Worm (Caenorhabditis elegans): ENCODE results near the gene H37A05.2.

The H37A05.2 gene

ce11 chrV:13665089-13665488, 31.0 kb upstream of the H37A05.2 start, which contains the start of gene rde-12:
TSS of gene rde-12 (plus strand) at chrV:13665389.
- TF ChIP-seq fos-1 (tag; optimal IDR thresholded peaks at IDR 0.05): peak; percentile 40
- no peak for TF ChIP-seq blmp-1 (tag; optimal IDR thresholded peaks at IDR 0.05; ENCODE audit: insufficient read depth)

DNA sequence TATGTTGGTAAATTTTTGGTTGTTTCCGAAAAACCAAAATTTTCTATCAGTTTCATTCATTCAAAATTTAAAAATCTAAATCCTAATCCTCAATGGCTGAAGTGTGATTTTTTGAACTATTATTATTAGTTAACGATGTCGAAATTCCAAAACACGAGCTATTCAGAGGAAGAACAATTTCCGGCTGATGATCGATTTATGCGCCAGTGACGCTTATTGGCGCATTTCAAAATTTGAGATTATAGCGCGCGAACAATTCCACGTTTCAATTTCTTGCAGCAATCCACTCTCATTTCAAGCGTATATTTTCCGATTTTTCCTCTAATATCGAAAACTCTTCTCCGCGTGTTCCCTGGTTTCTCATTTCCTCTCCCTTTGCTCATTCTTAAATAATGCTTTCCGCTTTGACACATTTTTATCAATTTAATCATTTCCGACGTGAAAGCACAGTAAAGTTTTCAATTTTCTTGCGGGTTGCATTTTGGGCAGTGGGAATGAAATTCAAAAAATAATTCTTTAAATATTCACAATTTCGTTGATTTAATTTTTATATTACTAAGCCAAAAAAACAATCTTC, 30.4 kb upstream of the H37A05.2 start:
- TF ChIP-seq Y55F3AM.14 (GFP tag; optimal IDR thresholded peaks at IDR 0.05) (no peak), gmeb-1 (tag; optimal IDR thresholded peaks at IDR 0.05) (peak; percentile 35), snpc-4 (tag; optimal IDR thresholded peaks at IDR 0.05) (no peak), nhr-25 (tag; optimal IDR thresholded peaks at IDR 0.05) (peak; percentile 7), unc-55 (GFP tag; optimal IDR thresholded peaks at IDR 0.05) (peak; percentile 62), sma-9 (GFP tag; optimal IDR thresholded peaks at IDR 0.05) (peak; percentile 1), sma-9 (tag; optimal IDR thresholded peaks at IDR 0.05) (no peak), fos-1 (tag; optimal IDR thresholded peaks at IDR 0.05) (peak; percentile 36), elt-3 (tag; optimal IDR thresholded peaks at IDR 0.05) (no peak), ama-1 (optimal IDR thresholded peaks at IDR 0.05) (peak; percentile 27), lsy-2 (tag; optimal IDR thresholded peaks at IDR 0.05) (peak in 1 of 2 experiments; percentile 48), dmd-4 (tag; optimal IDR thresholded peaks at IDR 0.05) (no peak), sem-4 (tag; optimal IDR thresholded peaks at IDR 0.05) (peak; percentile 10), C34F6.9 (tag; optimal IDR thresholded peaks at IDR 0.05) (peak; percentile 26), sma-3 (GFP tag; optimal IDR thresholded peaks at IDR 0.05) (peak; percentile 22), crh-2 (tag; optimal IDR thresholded peaks at IDR 0.05) (peak; percentile 22), nhr-129 (tag; optimal IDR thresholded peaks at IDR 0.05) (peak; percentile 10), unc-62 (GFP tag; optimal IDR thresholded peaks at IDR 0.05) (no peak)

- TF ChIP-seq crh-2 (tag; optimal IDR thresholded peaks at IDR 0.05) (peak; percentile 58), nhr-21 (tag; optimal IDR thresholded peaks at IDR 0.05) (no peak), mab-5 (tag; optimal IDR thresholded peaks at IDR 0.05) (no peak), Y55F3AM.14 (GFP tag; optimal IDR thresholded peaks at IDR 0.05) (no peak), zag-1 (tag; optimal IDR thresholded peaks at IDR 0.05) (no peak), elt-3 (tag; optimal IDR thresholded peaks at IDR 0.05) (no peak), lin-11 (tag; optimal IDR thresholded peaks at IDR 0.05) (no peak), nhr-237 (tag; optimal IDR thresholded peaks at IDR 0.05) (no peak), nhr-6 (tag; optimal IDR thresholded peaks at IDR 0.05) (no peak), ztf-1 (GFP tag; conservative IDR thresholded peaks at IDR 0.05) (no peak), nhr-77 (tag; optimal IDR thresholded peaks at IDR 0.05) (no peak), ceh-16 (tag; optimal IDR thresholded peaks at IDR 0.05) (no peak), F13H6.1 (tag; optimal IDR thresholded peaks at IDR 0.05) (no peak), ZK546.5 (tag; optimal IDR thresholded peaks at IDR 0.05) (no peak), sma-9 (GFP tag; optimal IDR thresholded peaks at IDR 0.05) (no peak), sma-9 (tag; optimal IDR thresholded peaks at IDR 0.05) (no peak), mbf-1 (tag; optimal IDR thresholded peaks at IDR 0.05) (no peak), dmd-4 (tag; optimal IDR thresholded peaks at IDR 0.05) (no peak), R02D3.7 (tag; optimal IDR thresholded peaks at IDR 0.05) (no peak), unc-39 (tag; optimal IDR thresholded peaks at IDR 0.05) (no peak), C34F6.9 (tag; optimal IDR thresholded peaks at IDR 0.05) (peak; percentile 24), nhr-129 (tag; optimal IDR thresholded peaks at IDR 0.05) (peak; percentile 9), sma-3 (GFP tag; optimal IDR thresholded peaks at IDR 0.05) (no peak), lin-39 (tag; optimal IDR thresholded peaks at IDR 0.05) (no peak), lsy-2 (tag; optimal IDR thresholded peaks at IDR 0.05) (peak in 1 of 2 experiments; percentile 21), sem-4 (tag; optimal IDR thresholded peaks at IDR 0.05) (no peak), ztf-11 (tag; optimal IDR thresholded peaks at IDR 0.05) (no peak), nhr-10 (tag; optimal IDR thresholded peaks at IDR 0.05) (no peak), ama-1 (optimal IDR thresholded peaks at IDR 0.05) (no peak), unc-55 (GFP tag; optimal IDR thresholded peaks at IDR 0.05) (no peak), fos-1 (tag; optimal IDR thresholded peaks at IDR 0.05) (peak; percentile 32), nhr-11 (tag; optimal IDR thresholded peaks at IDR 0.05) (no peak), unc-62 (GFP tag; optimal IDR thresholded peaks at IDR 0.05) (no peak), elt-1 (tag; optimal IDR thresholded peaks at IDR 0.05) (no peak), egl-27 (tag; optimal IDR thresholded peaks at IDR 0.05) (no peak), snpc-4 (tag; optimal IDR thresholded peaks at IDR 0.05) (no peak), gmeb-1 (tag; optimal IDR thresholded peaks at IDR 0.05) (no peak), nhr-23 (tag; optimal IDR thresholded peaks at IDR 0.05) (no peak), alr-1 (tag; optimal IDR thresholded peaks at IDR 0.05) (no peak), nhr-25 (tag; optimal IDR thresholded peaks at IDR 0.05) (no peak)
Measured at ce11 chrV:13660660-13661325, 26.7 kb upstream of the H37A05.2 start, which contains the start of gene letm-1. TSS of gene letm-1 (plus strand) at chrV:13661257.
